Fruit fly (Drosophila melanogaster) whole organism, embryonic: Measurements from ENCODE around the gene CG33664.

ENCODE experiments used
- CG10147 ChIP-seq: fragments of 200-800 bp; sonication (Bioruptor generic); optimal IDR thresholded peaks from 2 replicates; lab custom pipeline; 2019; ENCODE audit warnings: missing biosample characterization, mild to moderate bottlenecking, missing genetic modification characterization, moderate library complexity
- CG11560 ChIP-seq: fragments of 200-800 bp; sonication (Bioruptor generic); IDR thresholded peaks from 3 replicates; pipeline ENCODE4 v1.3.6; 2022; ENCODE audit warnings: missing biosample characterization, missing genetic modification characterization
- CG11695 ChIP-seq: fragments of 200-800 bp; sonication (Bioruptor generic); IDR thresholded peaks from 3 replicates; pipeline ENCODE4 v1.3.6; 2022; ENCODE audit warnings: missing biosample characterization, missing genetic modification characterization
- CG12236 ChIP-seq: fragments of 200-800 bp; sonication (Bioruptor generic); optimal IDR thresholded peaks from 2 replicates; lab custom pipeline; 2016; ENCODE audit warnings: missing biosample characterization, missing genetic modification characterization
- CG12299 ChIP-seq: fragments of 200-800 bp; sonication (Bioruptor generic); optimal IDR thresholded peaks from 2 replicates; lab custom pipeline; 2018; ENCODE audit warnings: missing biosample characterization, mild to moderate bottlenecking, missing genetic modification characterization
- CG12942 ChIP-seq: fragments of 200-800 bp; sonication (Bioruptor generic); optimal IDR thresholded peaks from 3 replicates; lab custom pipeline; 2016; ENCODE audit warnings: missing biosample characterization, missing genetic modification characterization
- CG13287 ChIP-seq: fragments of 200-800 bp; sonication (Bioruptor generic); IDR thresholded peaks from 2 replicates; pipeline ENCODE4 v1.3.6; 2022; ENCODE audit warnings: missing biosample characterization, missing genetic modification characterization; ENCODE audit not compliant: partially characterized antibody
- CG14710 ChIP-seq: fragments of 200-800 bp; sonication (Bioruptor generic); optimal IDR thresholded peaks from 3 replicates; lab custom pipeline; 2019; ENCODE audit warnings: missing biosample characterization, mild to moderate bottlenecking, missing genetic modification characterization, moderate library complexity
- CG17829 ChIP-seq: fragments of 200-800 bp; optimal IDR thresholded peaks from 2 replicates; lab custom pipeline; 2019; ENCODE audit warnings: missing biosample characterization, mild to moderate bottlenecking, missing genetic modification characterization, moderate library complexity
- CG17912 ChIP-seq: fragments of 200-800 bp; sonication (Bioruptor generic); optimal IDR thresholded peaks from 2 replicates; lab custom pipeline; 2018; ENCODE audit warnings: missing biosample characterization, mild to moderate bottlenecking, missing genetic modification characterization
- CG1792 ChIP-seq: fragments of 200-800 bp; sonication (Bioruptor generic); optimal IDR thresholded peaks from 2 replicates; lab custom pipeline; 2016; ENCODE audit warnings: missing biosample characterization, missing genetic modification characterization
- CG18262 ChIP-seq: fragments of 200-800 bp; optimal IDR thresholded peaks from 3 replicates; lab custom pipeline; 2019; ENCODE audit warnings: missing biosample characterization, mild to moderate bottlenecking, missing genetic modification characterization, moderate library complexity
- CG18599 ChIP-seq: fragments of 200-800 bp; sonication (Bioruptor generic); optimal IDR thresholded peaks from 3 replicates; lab custom pipeline; 2017; ENCODE audit warnings: missing biosample characterization, missing genetic modification characterization, mild to moderate bottlenecking, moderate library complexity, missing genetic modification reagents
- CG31365 ChIP-seq: fragments of 200-800 bp; sonication (Bioruptor generic); optimal IDR thresholded peaks from 2 replicates; lab custom pipeline; 2018; ENCODE audit warnings: missing biosample characterization, mild to moderate bottlenecking, missing genetic modification characterization
- CG32772 ChIP-seq: fragments of 200-800 bp; sonication (Bioruptor generic); IDR thresholded peaks from 2 replicates; pipeline ENCODE4 v1.3.6; 2022; ENCODE audit warnings: missing biosample characterization, missing genetic modification characterization
- CG3847 ChIP-seq: fragments of 200-800 bp; sonication (Bioruptor generic); IDR thresholded peaks from 2 replicates; pipeline ENCODE4 v1.3.6; 2022; ENCODE audit warnings: missing biosample characterization, missing genetic modification characterization
- CG4360 ChIP-seq: fragments of 200-800 bp; sonication (Bioruptor generic); IDR thresholded peaks from 2 replicates; pipeline ENCODE4 v1.3.6; 2022; ENCODE audit warnings: missing biosample characterization, missing genetic modification characterization
- CG7556 ChIP-seq: fragments of 200-800 bp; sonication (Bioruptor generic); optimal IDR thresholded peaks from 2 replicates; lab custom pipeline; 2017; ENCODE audit warnings: missing biosample characterization, mild to moderate bottlenecking, missing genetic modification characterization
- CG7928 ChIP-seq: fragments of 200-800 bp; sonication (Bioruptor generic); optimal IDR thresholded peaks from 2 replicates; lab custom pipeline; 2017; ENCODE audit warnings: missing biosample characterization, mild to moderate bottlenecking, missing genetic modification characterization
- CG7963 ChIP-seq: fragments of 200-800 bp; sonication (Bioruptor generic); IDR thresholded peaks from 3 replicates; pipeline ENCODE4 v1.3.6; 2022; ENCODE audit warnings: missing biosample characterization, missing genetic modification characterization; ENCODE audit not compliant: partially characterized antibody
- CG9727 ChIP-seq: fragments of 200-800 bp; sonication (Bioruptor generic); optimal IDR thresholded peaks from 3 replicates; lab custom pipeline; 2017; ENCODE audit warnings: missing biosample characterization, mild to moderate bottlenecking, missing genetic modification characterization
- Gsc ChIP-seq: fragments of 200-800 bp; sonication (Bioruptor generic); IDR thresholded peaks from 2 replicates; pipeline ENCODE4 v1.3.6; 2022; ENCODE audit warnings: missing biosample characterization, missing genetic modification characterization
- H15 ChIP-seq: fragments of 200-800 bp; sonication (Bioruptor generic); IDR thresholded peaks from 3 replicates; pipeline ENCODE4 v1.3.6; 2022; ENCODE audit warnings: missing biosample characterization, missing genetic modification characterization
- Hand ChIP-seq: fragments of 200-800 bp; sonication (Bioruptor generic); optimal IDR thresholded peaks from 2 replicates; lab custom pipeline; 2017; ENCODE audit warnings: mild to moderate bottlenecking, missing biosample characterization, missing genetic modification reagents, missing genetic modification characterization
- HmgZ ChIP-seq: fragments of 200-800 bp; sonication (Bioruptor generic); optimal IDR thresholded peaks from 2 replicates; lab custom pipeline; 2018; ENCODE audit warnings: missing biosample characterization, mild to moderate bottlenecking, missing genetic modification characterization
- MBD-R2 ChIP-seq: fragments of 200-800 bp; sonication (Bioruptor generic); IDR thresholded peaks from 2 replicates; pipeline ENCODE4 v1.3.6; 2022; ENCODE audit warnings: missing biosample characterization, missing genetic modification characterization
- Oaz ChIP-seq: fragments of 200-800 bp; sonication (Bioruptor generic); IDR thresholded peaks from 2 replicates; pipeline ENCODE4 v1.3.6; 2022; ENCODE audit warnings: missing biosample characterization, missing genetic modification characterization
- Ptx1 ChIP-seq: fragments of 200-800 bp; sonication (Bioruptor generic); IDR thresholded peaks from 2 replicates; pipeline ENCODE4 v1.3.6; 2022; ENCODE audit warnings: missing biosample characterization, missing genetic modification characterization
- Rfx ChIP-seq: fragments of 200-800 bp; sonication (Bioruptor generic); IDR thresholded peaks from 2 replicates; pipeline ENCODE4 v1.3.6; 2022; ENCODE audit warnings: missing biosample characterization, missing genetic modification characterization
- Side ChIP-seq: fragments of 200-800 bp; sonication (Bioruptor generic); optimal IDR thresholded peaks from 2 replicates; lab custom pipeline; 2016; ENCODE audit warnings: missing biosample characterization, missing genetic modification characterization
- Trl ChIP-seq, 3 experiments: fragments of >200 bp in 2 of 3; fragments of 200-800 bp in 1 of 3; sonication (Bioruptor generic) in 1 of 3; optimal IDR thresholded peaks; 2 replicates in 1 of 3; 3 replicates in 2 of 3; lab custom pipeline; 2016 to 2017; ENCODE audit warnings: missing biosample characterization in 1 of 3, missing genetic modification characterization in 1 of 3
- YL-1 ChIP-seq: fragments of 200-800 bp; sonication (Bioruptor generic); optimal IDR thresholded peaks from 3 replicates; lab custom pipeline; 2017; ENCODE audit warnings: missing biosample characterization, mild to moderate bottlenecking, missing genetic modification characterization
- abd-A ChIP-seq: fragments of 200-800 bp; sonication (Bioruptor generic); optimal IDR thresholded peaks from 3 replicates; lab custom pipeline; 2019; ENCODE audit warnings: missing biosample characterization, mild to moderate bottlenecking, missing genetic modification characterization, moderate library complexity
- az2 ChIP-seq: fragments of 200-800 bp; sonication (Bioruptor generic); optimal IDR thresholded peaks from 3 replicates; lab custom pipeline; 2016; ENCODE audit warnings: missing biosample characterization, missing genetic modification characterization
- dmrt11E ChIP-seq: fragments of 200-800 bp; sonication (Bioruptor generic); optimal IDR thresholded peaks from 3 replicates; lab custom pipeline; 2018; ENCODE audit warnings: missing biosample characterization, mild to moderate bottlenecking, missing genetic modification characterization, moderate library complexity
- ems ChIP-seq: fragments of 200-800 bp; sonication (Bioruptor generic); optimal IDR thresholded peaks from 3 replicates; lab custom pipeline; 2016; ENCODE audit warnings: missing biosample characterization, missing genetic modification characterization
- ewg ChIP-seq: fragments of 200-800 bp; sonication (Bioruptor generic); optimal IDR thresholded peaks from 3 replicates; lab custom pipeline; 2017; ENCODE audit warnings: mild to moderate bottlenecking, missing biosample characterization, missing genetic modification reagents, missing genetic modification characterization
- fd64A ChIP-seq: fragments of 200-800 bp; sonication (Bioruptor generic); optimal IDR thresholded peaks from 3 replicates; lab custom pipeline; 2018; ENCODE audit warnings: missing biosample characterization, mild to moderate bottlenecking, missing genetic modification characterization
- gem ChIP-seq: fragments of 200-800 bp; sonication (Bioruptor generic); optimal IDR thresholded peaks from 2 replicates; lab custom pipeline; 2019; ENCODE audit warnings: missing biosample characterization, mild to moderate bottlenecking, missing genetic modification characterization, moderate library complexity
- gt ChIP-seq: fragments of 200-800 bp; sonication (Bioruptor generic); IDR thresholded peaks from 2 replicates; pipeline ENCODE4 v1.3.6; 2022; ENCODE audit warnings: missing biosample characterization, missing genetic modification characterization
- ind ChIP-seq: fragments of 200-800 bp; sonication (Bioruptor generic); optimal IDR thresholded peaks from 3 replicates; lab custom pipeline; 2016; ENCODE audit warnings: missing biosample characterization, missing genetic modification characterization
- jing ChIP-seq: fragments of 200-800 bp; sonication (Bioruptor generic); optimal IDR thresholded peaks from 2 replicates; lab custom pipeline; 2018; ENCODE audit warnings: missing biosample characterization, mild to moderate bottlenecking, missing genetic modification characterization
- lilli ChIP-seq: fragments of 200-800 bp; sonication (Bioruptor generic); optimal IDR thresholded peaks from 3 replicates; lab custom pipeline; 2016; ENCODE audit warnings: missing biosample characterization, missing genetic modification characterization
- lola ChIP-seq, 3 experiments: fragments of >200 bp in 2 of 3; fragments of 200-800 bp in 1 of 3; sonication (Bioruptor generic) in 1 of 3; optimal IDR thresholded peaks; 2 replicates each; lab custom pipeline; 2017 to 2019; ENCODE audit warnings: missing biosample characterization in 3 of 3, missing genetic modification characterization in 3 of 3, mild to moderate bottlenecking in 1 of 3, moderate library complexity in 1 of 3
- otp ChIP-seq: fragments of 200-800 bp; sonication (Bioruptor generic); IDR thresholded peaks from 3 replicates; pipeline ENCODE4, ENCODE4 v1.3.6; 2022; ENCODE audit warnings: missing biosample characterization, missing genetic modification characterization
- shn ChIP-seq: fragments of 200-800 bp; sonication (Bioruptor generic); optimal IDR thresholded peaks from 3 replicates; lab custom pipeline; 2016; ENCODE audit warnings: missing biosample characterization, missing genetic modification characterization
- sim ChIP-seq: fragments of 200-800 bp; sonication (Bioruptor generic); IDR thresholded peaks from 2 replicates; pipeline ENCODE4 v1.3.6; 2022; ENCODE audit warnings: missing biosample characterization, missing genetic modification characterization
- zf30C ChIP-seq: fragments of 200-800 bp; sonication (Bioruptor generic); optimal IDR thresholded peaks from 3 replicates; lab custom pipeline; 2018; ENCODE audit warnings: missing biosample characterization, mild to moderate bottlenecking, missing genetic modification characterization
- zfh2 ChIP-seq: fragments of 200-800 bp; sonication (Bioruptor generic); optimal IDR thresholded peaks from 2 replicates; lab custom pipeline; 2016; ENCODE audit warnings: missing biosample characterization, missing genetic modification characterization

The CG33664 gene

DNA sequence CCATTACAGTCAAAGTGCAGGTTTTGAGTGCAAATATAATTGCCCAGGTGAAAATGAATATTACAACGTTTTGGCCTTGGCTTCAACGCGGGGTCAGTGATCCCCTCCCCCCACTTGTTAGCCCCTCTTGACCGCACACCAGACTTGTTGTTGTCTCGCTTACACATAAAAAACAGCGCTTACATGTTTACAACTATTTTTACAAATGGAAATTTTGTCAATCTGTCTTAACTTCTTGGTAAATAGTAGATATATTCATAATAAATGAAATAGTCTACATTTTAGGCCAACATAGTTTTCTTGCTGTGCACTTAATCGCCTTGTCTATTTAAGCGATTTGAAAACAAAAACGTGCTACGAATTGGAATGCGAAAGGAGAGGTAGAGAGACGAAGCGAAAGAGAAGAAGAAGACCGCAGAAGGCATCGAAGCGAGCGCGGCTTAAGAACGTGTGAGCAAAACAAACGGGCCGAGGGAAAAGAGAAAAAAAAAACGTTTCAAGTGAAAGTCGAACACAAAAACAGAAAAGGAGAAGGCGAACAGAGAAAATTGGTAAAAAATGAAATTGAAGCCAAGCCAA is 44.0 kb upstream of the CG33664 start (continued):
- 0 out of 3 replicates have a peak, but pooled peaks have one; percentile 56 for TF ChIP-seq H15
- TF ChIP-seq CG4360 (GFP tag; lab: Robert Waterston, UW) = peak; percentile 43; the same call in 1 of the 2 replicates
- TF ChIP-seq CG12942 (GFP tag; lab: Kevin White, UChicago) = peak; percentile 10
- TF ChIP-seq YL-1 = no peak
- TF ChIP-seq ems (GFP tag; lab: Kevin White, UChicago) = peak; percentile 43
- peak; percentile 46 for TF ChIP-seq CG17829 (tag; lab: Kevin White, UChicago)
- peak; percentile 20 to 21 for TF ChIP-seq Trl (optimal IDR thresholded peaks at IDR 0.05; lab: Kevin White, UChicago)
- peak; percentile 11 for TF ChIP-seq Trl (GFP tag; optimal IDR thresholded peaks at IDR 0.05; lab: Kevin White, UChicago)
- no peak for TF ChIP-seq zfh2
- no peak for TF ChIP-seq jing (GFP tag; lab: Kevin White, UChicago)
- no peak for TF ChIP-seq dmrt11E (tag; lab: Kevin White, UChicago)
- peak; percentile 75 for TF ChIP-seq abd-A (tag; lab: Kevin White, UChicago)
- no peak for TF ChIP-seq CG7556 (GFP tag; lab: Kevin White, UChicago)
- 0 out of 2 replicates have a peak, but pooled peaks have one; percentile 8 for TF ChIP-seq MBD-R2 (GFP tag; lab: Robert Waterston, UW)
- TF ChIP-seq Rfx (GFP tag; lab: Robert Waterston, UW) = peak; percentile 70
- peak; percentile 59 for TF ChIP-seq lilli (GFP tag; lab: Kevin White, UChicago)
- peak; percentile 16 for TF ChIP-seq CG10147 (GFP tag; lab: Kevin White, UChicago)
- no peak for TF ChIP-seq CG7928 (GFP tag; lab: Kevin White, UChicago)
- TF ChIP-seq shn (GFP tag; lab: Kevin White, UChicago) = peak; percentile 24
- peak; percentile 8 for TF ChIP-seq CG14710 (tag; lab: Kevin White, UChicago)
- peak; percentile 51; the same call in 1 of the 2 replicates for TF ChIP-seq CG32772 (GFP tag; lab: Robert Waterston, UW)
- TF ChIP-seq CG7963 (GFP tag; lab: Robert Waterston, UW) = no peak
- TF ChIP-seq Oaz = no peak
- TF ChIP-seq HmgZ (tag; lab: Kevin White, UChicago) = peak; percentile 25
- peak; percentile 10 for TF ChIP-seq zf30C (GFP tag; lab: Kevin White, UChicago)
- TF ChIP-seq lola (GFP tag; optimal IDR thresholded peaks at IDR 0.05; lab: Kevin White, UChicago) = peak in 1 of 3 experiments; percentile 10
- no peak for TF ChIP-seq CG1792 (GFP tag; lab: Kevin White, UChicago)
- no peak for TF ChIP-seq CG31365
- peak; percentile 23 for TF ChIP-seq CG12299 (tag; lab: Kevin White, UChicago)
- TF ChIP-seq Ptx1 = peak; percentile 64
- TF ChIP-seq fd64A (GFP tag; lab: Kevin White, UChicago) = peak; percentile 27
- TF ChIP-seq ewg (GFP tag; lab: Kevin White, UChicago) = peak; percentile 27
- TF ChIP-seq CG11560 = no peak
- no peak for TF ChIP-seq CG12236 (GFP tag; lab: Kevin White, UChicago)
- peak; percentile 67; the same call in 2 of the 3 replicates for TF ChIP-seq CG11695 (GFP tag; lab: Robert Waterston, UW)
- peak; percentile 35 for TF ChIP-seq CG18262 (tag; lab: Kevin White, UChicago)
- TF ChIP-seq Hand (GFP tag; lab: Kevin White, UChicago) = no peak
- TF ChIP-seq CG9727 (GFP tag; lab: Kevin White, UChicago) = no peak
- peak; percentile 71 for TF ChIP-seq gem
- TF ChIP-seq CG18599 (GFP tag; lab: Kevin White, UChicago) = peak; percentile 47
- TF ChIP-seq otp (GFP tag; lab: Robert Waterston, UW) = peak; percentile 30; the same call in 1 of the 3 replicates
- TF ChIP-seq CG17912 (GFP tag; lab: Kevin White, UChicago) = no peak
- TF ChIP-seq sim = peak; percentile 18; the same call in 1 of the 2 replicates
- peak; percentile 53 for TF ChIP-seq ind
- TF ChIP-seq Gsc = 0 out of 2 replicates have a peak, but pooled peaks have one; percentile 18
- no peak for TF ChIP-seq Side (GFP tag; lab: Kevin White, UChicago)
- TF ChIP-seq CG13287 (GFP tag; lab: Robert Waterston, UW) = no peak
- peak; percentile 2 for TF ChIP-seq az2 (GFP tag; lab: Kevin White, UChicago)
- peak; percentile 10; the same call in 1 of the 2 replicates for TF ChIP-seq gt (GFP tag; lab: Robert Waterston, UW)
- peak; percentile 45 for TF ChIP-seq CG3847 (GFP tag; lab: Robert Waterston, UW)
